Worm (Caenorhabditis elegans) whole organism, young adult: Measurements from ENCODE around the gene ZC190.2.

ENCODE experiments used
- B0019.2 ChIP-seq: fragments of 200-800 bp; sonication (Bioruptor generic); conservative IDR thresholded peaks from 2 replicates; pipeline ENCODE4 v1.3.6; 2022; ENCODE audit warnings: missing genetic modification reagents, missing genetic modification characterization, missing compliant biosample characterization
- C06A6.2 ChIP-seq: fragments of 200-800 bp; sonication (Bioruptor generic); conservative IDR thresholded peaks from 2 replicates; pipeline ENCODE4 v1.3.6; 2022; ENCODE audit warnings: missing genetic modification characterization, missing compliant biosample characterization
- C17E4.6 ChIP-seq: fragments of 200-800 bp; sonication (Bioruptor generic); IDR thresholded peaks from 2 replicates; pipeline ENCODE4 v1.3.6; 2022; ENCODE audit warnings: missing genetic modification reagents, missing genetic modification characterization, missing compliant biosample characterization
- F22D6.2 ChIP-seq: sonication (generic microtip); optimal IDR thresholded peaks from 2 replicates; lab custom pipeline; 2016; ENCODE audit warnings: mild to moderate bottlenecking, missing genetic modification characterization, missing compliant biosample characterization
- F23B12.7 ChIP-seq: sonication (generic microtip); optimal IDR thresholded peaks from 2 replicates; lab custom pipeline; 2017; ENCODE audit warnings: missing genetic modification characterization, mild to moderate bottlenecking, missing compliant biosample characterization, antibody characterized with exemption, moderate library complexity; ENCODE audit not compliant: insufficient read depth
- F39B2.1 ChIP-seq: fragments of 200-800 bp; sonication (Bioruptor generic); IDR thresholded peaks from 2 replicates; pipeline ENCODE4 v1.3.6; 2022; ENCODE audit warnings: missing genetic modification reagents, missing genetic modification characterization, missing compliant biosample characterization
- F57A8.1 ChIP-seq: fragments of 200-800 bp; sonication (Bioruptor generic); optimal IDR thresholded peaks from 2 replicates; lab custom pipeline; 2018; ENCODE audit warnings: mild to moderate bottlenecking, missing genetic modification characterization, moderate library complexity, missing compliant biosample characterization
- K11D2.4 ChIP-seq: fragments of 200-800 bp; sonication (Bioruptor generic); IDR thresholded peaks from 2 replicates; pipeline ENCODE4 v1.3.6; 2022; ENCODE audit warnings: missing genetic modification reagents, missing genetic modification characterization, missing compliant biosample characterization
- T07F8.4 ChIP-seq: sonication (generic microtip); optimal IDR thresholded peaks from 2 replicates; lab custom pipeline; 2016; ENCODE audit warnings: mild to moderate bottlenecking, missing genetic modification characterization, moderate library complexity, missing compliant biosample characterization
- T26A5.8 ChIP-seq: sonication (generic microtip); optimal IDR thresholded peaks from 2 replicates; lab custom pipeline; 2016; ENCODE audit warnings: missing genetic modification characterization, missing compliant biosample characterization
- Y67H2A.10 ChIP-seq: fragments of 200-800 bp; sonication (Bioruptor generic); conservative IDR thresholded peaks from 2 replicates; pipeline ENCODE4 v1.3.6; 2022; ENCODE audit warnings: missing genetic modification reagents, missing genetic modification characterization, missing compliant biosample characterization
- Y95B8A.8 ChIP-seq: fragments of 200-800 bp; sonication (Bioruptor generic); IDR thresholded peaks from 2 replicates; pipeline ENCODE4 v1.3.6; 2022; ENCODE audit warnings: missing genetic modification reagents, missing genetic modification characterization, missing compliant biosample characterization
- akir-1 ChIP-seq: fragments of 200-800 bp; sonication (Bioruptor generic); optimal IDR thresholded peaks from 2 replicates; lab custom pipeline; 2018; ENCODE audit warnings: mild to moderate bottlenecking, missing genetic modification characterization, moderate library complexity, missing compliant biosample characterization
- atf-7 ChIP-seq: sonication (generic microtip); optimal IDR thresholded peaks from 2 replicates; lab custom pipeline; 2017; ENCODE audit warnings: mild to moderate bottlenecking, missing genetic modification characterization, missing compliant biosample characterization
- attf-5 ChIP-seq: fragments of 200-800 bp; sonication (Bioruptor generic); optimal IDR thresholded peaks from 2 replicates; lab custom pipeline; 2018; ENCODE audit warnings: mild to moderate bottlenecking, missing genetic modification characterization, missing compliant biosample characterization
- attf-6 ChIP-seq: fragments of 200-800 bp; sonication (Bioruptor generic); IDR thresholded peaks from 2 replicates; pipeline ENCODE4 v1.3.6; 2022; ENCODE audit warnings: missing genetic modification reagents, missing genetic modification characterization, missing compliant biosample characterization
- bed-2 ChIP-seq: fragments of 200-800 bp; sonication (Bioruptor generic); IDR thresholded peaks from 2 replicates; pipeline ENCODE4 v1.3.6; 2022; ENCODE audit warnings: missing genetic modification reagents, missing genetic modification characterization, missing compliant biosample characterization
- ceh-27 ChIP-seq: fragments of 200-800 bp; sonication (Bioruptor generic); optimal IDR thresholded peaks from 2 replicates; lab custom pipeline; 2018; ENCODE audit warnings: mild to moderate bottlenecking, missing genetic modification characterization, moderate library complexity, missing compliant biosample characterization
- chd-7 ChIP-seq: sonication (generic microtip); optimal IDR thresholded peaks from 2 replicates; lab custom pipeline; 2016; ENCODE audit warnings: mild to moderate bottlenecking, missing genetic modification characterization, moderate library complexity, missing compliant biosample characterization
- dox-1 ChIP-seq: fragments of 200-800 bp; sonication (Bioruptor generic); IDR thresholded peaks from 2 replicates; pipeline ENCODE4 v1.3.6; 2022; ENCODE audit warnings: missing genetic modification reagents, missing genetic modification characterization, missing compliant biosample characterization
- efl-1 ChIP-seq: fragments of 150-350 bp; optimal IDR thresholded peaks from 2 replicates; lab custom pipeline; 2014; ENCODE audit warnings: missing biosample characterization, missing genetic modification reagents, missing genetic modification characterization
- egl-18 ChIP-seq: fragments of 200-800 bp; sonication (Bioruptor generic); IDR thresholded peaks from 2 replicates; pipeline ENCODE4 v1.3.6; 2022; ENCODE audit warnings: missing genetic modification reagents, missing genetic modification characterization, missing compliant biosample characterization
- fkh-3 ChIP-seq: sonication (generic microtip); optimal IDR thresholded peaks from 2 replicates; lab custom pipeline; 2016; ENCODE audit warnings: mild to moderate bottlenecking, missing genetic modification characterization, missing compliant biosample characterization
- gei-17 ChIP-seq: fragments of 200-800 bp; sonication (Bioruptor generic); optimal IDR thresholded peaks from 2 replicates; lab custom pipeline; 2018; ENCODE audit warnings: mild to moderate bottlenecking, missing genetic modification characterization, missing compliant biosample characterization
- hmg-1.2 ChIP-seq: fragments of 200-800 bp; sonication (Bioruptor generic); IDR thresholded peaks from 2 replicates; pipeline ENCODE4 v1.3.6; 2022; ENCODE audit warnings: missing genetic modification reagents, missing genetic modification characterization, missing compliant biosample characterization
- hrde-1 ChIP-seq: sonication (generic microtip); optimal IDR thresholded peaks from 2 replicates; lab custom pipeline; 2016; ENCODE audit warnings: missing genetic modification characterization, mild to moderate bottlenecking, missing compliant biosample characterization, moderate library complexity, missing genotype, missing genetic modification reagents, borderline replicate concordance
- lin-26 ChIP-seq: fragments of 200-800 bp; sonication (Bioruptor generic); IDR thresholded peaks from 2 replicates; pipeline ENCODE4 v1.3.6; 2022; ENCODE audit warnings: missing genetic modification reagents, missing genetic modification characterization, missing compliant biosample characterization
- lir-1 ChIP-seq: fragments of 200-800 bp; sonication (Bioruptor generic); conservative IDR thresholded peaks from 2 replicates; pipeline ENCODE4 v1.3.6; 2022; ENCODE audit warnings: missing genetic modification reagents, missing genetic modification characterization, missing compliant biosample characterization
- mxl-1 ChIP-seq: sonication (generic microtip); optimal IDR thresholded peaks from 2 replicates; lab custom pipeline; 2016; ENCODE audit warnings: missing genetic modification characterization, missing compliant biosample characterization
- nfya-1 ChIP-seq: sonication (generic microtip); optimal IDR thresholded peaks from 2 replicates; lab custom pipeline; 2017; ENCODE audit warnings: antibody characterized with exemption, missing compliant biosample characterization, missing genetic modification characterization, borderline replicate concordance; ENCODE audit not compliant: insufficient read depth
- nhr-179 ChIP-seq: sonication (generic microtip); optimal IDR thresholded peaks from 2 replicates; lab custom pipeline; 2016; ENCODE audit warnings: mild to moderate bottlenecking, missing genetic modification characterization, missing compliant biosample characterization
- nhr-80 ChIP-seq: sonication (generic microtip); optimal IDR thresholded peaks from 2 replicates; lab custom pipeline; 2016; ENCODE audit warnings: missing genetic modification characterization, missing compliant biosample characterization
- pha-4 ChIP-seq: fragments of 150-350 bp; sonication (generic microtip); optimal IDR thresholded peaks from 2 replicates; lab custom pipeline; 2014; ENCODE audit warnings: missing biosample characterization, missing genetic modification reagents, missing genetic modification characterization
- repo-1 ChIP-seq: sonication (generic microtip); optimal IDR thresholded peaks from 2 replicates; lab custom pipeline; 2017; ENCODE audit warnings: mild to moderate bottlenecking, missing genetic modification characterization, missing compliant biosample characterization
- rpc-1 ChIP-seq, 2 experiments: fragments of 150-350 bp in 1 of 2; sonication (generic microtip) in 1 of 2; optimal IDR thresholded peaks; 2 replicates each; lab custom pipeline; 2014 to 2018; ENCODE audit warnings: missing biosample characterization in 1 of 2, missing genetic modification characterization in 1 of 2, missing genetic modification reagents in 1 of 2, missing genotype in 1 of 2
- sea-2 ChIP-seq: fragments of 200-800 bp; sonication (Bioruptor generic); IDR thresholded peaks from 2 replicates; pipeline ENCODE4 v1.3.6; 2022; ENCODE audit warnings: missing genetic modification characterization, missing compliant biosample characterization
- sptf-2 ChIP-seq: fragments of 200-800 bp; sonication (Bioruptor generic); optimal IDR thresholded peaks from 2 replicates; lab custom pipeline; 2018; ENCODE audit warnings: mild to moderate bottlenecking, missing genetic modification characterization, missing compliant biosample characterization
- unc-130 ChIP-seq: sonication (generic microtip); optimal IDR thresholded peaks from 2 replicates; lab custom pipeline; 2016; ENCODE audit warnings: missing genetic modification reagents, missing genetic modification characterization, missing compliant biosample characterization
- unc-62 ChIP-seq: fragments of 150-350 bp; optimal IDR thresholded peaks from 2 replicates; lab custom pipeline; 2014; ENCODE audit warnings: missing biosample characterization, missing genetic modification reagents, missing genetic modification characterization
- xnd-1 ChIP-seq: sonication (generic microtip); optimal IDR thresholded peaks from 2 replicates; lab custom pipeline; 2016; ENCODE audit warnings: missing genotype, missing genetic modification reagents, missing genetic modification characterization, missing compliant biosample characterization
- ztf-18 ChIP-seq: sonication (generic microtip); optimal IDR thresholded peaks from 2 replicates; lab custom pipeline; 2016; ENCODE audit warnings: missing genotype, mild to moderate bottlenecking, missing genetic modification characterization, missing compliant biosample characterization
- ztf-22 ChIP-seq: fragments of 200-800 bp; sonication (Bioruptor generic); optimal IDR thresholded peaks from 2 replicates; lab custom pipeline; 2018; ENCODE audit warnings: mild to moderate bottlenecking, missing genetic modification characterization, moderate library complexity, missing compliant biosample characterization
- ztf-28 ChIP-seq: fragments of 200-800 bp; sonication (Bioruptor generic); IDR thresholded peaks from 2 replicates; pipeline ENCODE4 v1.3.6; 2022; ENCODE audit warnings: missing genetic modification reagents, missing genetic modification characterization, missing compliant biosample characterization
- ztf-3 ChIP-seq: fragments of 200-800 bp; sonication (Bioruptor generic); optimal IDR thresholded peaks from 2 replicates; lab custom pipeline; 2018; ENCODE audit warnings: mild to moderate bottlenecking, missing genetic modification characterization, missing compliant biosample characterization

Gene ZC190.2

ce11 chrV:8648251-8648650 lies 32.9 kb upstream of the ZC190.2 start:
- no peak for TF ChIP-seq T07F8.4
- peak; percentile 93 for TF ChIP-seq nhr-80 (tag; lab: Kevin White, UChicago)
- TF ChIP-seq dox-1 (GFP tag; lab: Robert Waterston, UW): peak; percentile 17; the same call in 1 of the 2 replicates
- no peak for TF ChIP-seq mxl-1 (tag; lab: Kevin White, UChicago)

- TF ChIP-seq unc-130 (GFP tag; lab: Kevin White, UChicago) (no peak), hrde-1 (tag; lab: Kevin White, UChicago) (no peak), lir-1 (GFP tag; lab: Robert Waterston, UW) (no peak), sea-2 (GFP tag; lab: Robert Waterston, UW) (no peak)
These were observed 30.8 kb upstream of the ZC190.2 start for ce11 chrV:8650365-8650764.

- no peak for TF ChIP-seq nfya-1 (tag; lab: Kevin White, UChicago)
- TF ChIP-seq T26A5.8: no peak
- TF ChIP-seq Y95B8A.8 (GFP tag; lab: Robert Waterston, UW): no peak
- no peak for TF ChIP-seq lir-1 (GFP tag; lab: Robert Waterston, UW)
- TF ChIP-seq rpc-1 (optimal IDR thresholded peaks at IDR 0.05; lab: Kevin White, UChicago): no peak
- TF ChIP-seq rpc-1 (tag; optimal IDR thresholded peaks at IDR 0.05; lab: Kevin White, UChicago): no peak
- TF ChIP-seq ztf-18: no peak
- TF ChIP-seq gei-17 (GFP tag; lab: Kevin White, UChicago): no peak
- TF ChIP-seq Y67H2A.10: no peak
- no peak for TF ChIP-seq F57A8.1 (GFP tag; lab: Kevin White, UChicago)
- no peak for TF ChIP-seq B0019.2 (GFP tag; lab: Robert Waterston, UW)
- peak; percentile 46 for TF ChIP-seq sptf-2 (GFP tag; lab: Kevin White, UChicago)
- no peak for TF ChIP-seq hmg-1.2 (GFP tag; lab: Robert Waterston, UW)
- TF ChIP-seq xnd-1: no peak
- TF ChIP-seq ztf-3 (GFP tag; lab: Kevin White, UChicago): no peak
- peak; percentile 100 for TF ChIP-seq nhr-80 (tag; lab: Kevin White, UChicago)
- TF ChIP-seq attf-5 (GFP tag; lab: Kevin White, UChicago): peak; percentile 30
- no peak for TF ChIP-seq repo-1 (tag; lab: Kevin White, UChicago)
- TF ChIP-seq pha-4 (tag; lab: Kevin White, UChicago): peak; percentile 59
- TF ChIP-seq bed-2 (GFP tag; lab: Robert Waterston, UW): no peak
- no peak for TF ChIP-seq C06A6.2
- peak; percentile 96 for TF ChIP-seq atf-7 (tag; lab: Kevin White, UChicago)
- no peak for TF ChIP-seq efl-1 (GFP tag; lab: Kevin White, UChicago)
- no peak for TF ChIP-seq nhr-179 (tag; lab: Kevin White, UChicago)
- no peak for TF ChIP-seq C17E4.6 (GFP tag; lab: Robert Waterston, UW)
- no peak for TF ChIP-seq akir-1 (GFP tag; lab: Kevin White, UChicago)
- TF ChIP-seq ztf-22 (GFP tag; lab: Kevin White, UChicago): peak; percentile 97
- peak; percentile 52 for TF ChIP-seq F22D6.2 (tag; lab: Kevin White, UChicago)
- TF ChIP-seq fkh-3: no peak
- TF ChIP-seq chd-7 (tag; lab: Kevin White, UChicago): peak; percentile 67
- TF ChIP-seq ztf-28 (GFP tag; lab: Robert Waterston, UW): no peak
- no peak for TF ChIP-seq hrde-1 (tag; lab: Kevin White, UChicago)
- no peak for TF ChIP-seq ceh-27
- TF ChIP-seq K11D2.4 (GFP tag; lab: Robert Waterston, UW): no peak
- TF ChIP-seq mxl-1 (tag; lab: Kevin White, UChicago): no peak
- TF ChIP-seq unc-62: peak; percentile 83
- no peak for TF ChIP-seq F39B2.1 (GFP tag; lab: Robert Waterston, UW)
- no peak for TF ChIP-seq attf-6 (GFP tag; lab: Robert Waterston, UW)
- no peak for TF ChIP-seq lin-26 (GFP tag; lab: Robert Waterston, UW)
- no peak for TF ChIP-seq F23B12.7
- TF ChIP-seq egl-18 (GFP tag; lab: Robert Waterston, UW): no peak
These were observed 30.0 kb upstream of the ZC190.2 start for ce11 chrV:8651007-8651711.
